Fruit fly (Drosophila melanogaster) Kc167 (cell line): ENCODE measurements around the gene senju.

Experiments
- Myc ChIP-seq: fragments of >200 bp; optimal IDR thresholded peaks from 2 replicates; lab custom pipeline; 2017; ENCODE audit warnings: missing external identifiers
- Sin3A ChIP-seq: fragments of >200 bp; optimal IDR thresholded peaks from 2 replicates; lab custom pipeline; 2018; ENCODE audit warnings: missing external identifiers
- h ChIP-seq: fragments of >200 bp; optimal IDR thresholded peaks from 3 replicates; lab custom pipeline; 2018; ENCODE audit warnings: missing external identifiers
- insv ChIP-seq: fragments of >200 bp; optimal IDR thresholded peaks from 3 replicates; lab custom pipeline; 2018; ENCODE audit warnings: missing external identifiers
- psq ChIP-seq: fragments of >200 bp; optimal IDR thresholded peaks from 2 replicates; lab custom pipeline; 2017; ENCODE audit warnings: missing external identifiers
- ttk ChIP-seq: sonication (Bioruptor generic); optimal IDR thresholded peaks from 2 replicates; lab custom pipeline; 2017; ENCODE audit warnings: missing external identifiers

senju gene

dm6 chr2L:5027321-5028069, 25.1 kb upstream of the senju start:
- TF ChIP-seq Sin3A: no peak
- no peak for TF ChIP-seq h

- TF ChIP-seq Myc (no peak), Sin3A (no peak), ttk (no peak), h (no peak), psq (no peak), insv (lab: Kevin White, UChicago) (no peak)
These were observed 24.6 kb upstream of the senju start, which contains the start of gene vkg for dm6 chr2L:5028091-5028490. Gene vkg (minus strand): TSS chr2L:5028191.

dm6 chr2L:5029049-5029808, 23.4 kb upstream of the senju start, which contains the start of gene Col4a1:
Gene Col4a1 (plus strand): TSS chr2L:5029609.
- no peak for TF ChIP-seq insv (lab: Kevin White, UChicago)
- no peak for TF ChIP-seq h
- no peak for TF ChIP-seq psq
- no peak for TF ChIP-seq Myc
- no peak for TF ChIP-seq Sin3A
- TF ChIP-seq ttk: no peak

dm6 chr2L:5029809-5030108, 22.9 kb upstream of the senju start:
- TF ChIP-seq Sin3A (no peak), ttk (no peak), h (no peak), insv (lab: Kevin White, UChicago) (no peak), psq (no peak), Myc (no peak)

dm6 chr2L:5030535-5030934, 22.1 kb upstream of the senju start:
- no peak for TF ChIP-seq Myc
- no peak for TF ChIP-seq Sin3A
- no peak for TF ChIP-seq h
- TF ChIP-seq insv (lab: Kevin White, UChicago): no peak
- TF ChIP-seq ttk: no peak
- no peak for TF ChIP-seq psq

dm6 chr2L:5031399-5031798, 21.2 kb upstream of the senju start:
- no peak for TF ChIP-seq psq
- no peak for TF ChIP-seq Myc
- TF ChIP-seq ttk: no peak
- no peak for TF ChIP-seq Sin3A
- TF ChIP-seq h: no peak
- TF ChIP-seq insv (lab: Kevin White, UChicago): no peak

dm6 chr2L:5031886-5032285, 20.8 kb upstream of the senju start:
- TF ChIP-seq h (no peak), ttk (no peak)

dm6 chr2L:5036120-5036519, 16.5 kb upstream of the senju start:
- no peak for TF ChIP-seq psq

- TF ChIP-seq h (no peak), insv (lab: Kevin White, UChicago) (no peak), Myc (no peak), Sin3A (no peak), ttk (no peak), psq (no peak)
These were observed 15.2 kb upstream of the senju start, which contains the start of the genes CG14042 and SP555 for dm6 chr2L:5037402-5037860. Gene CG14042 (plus strand): TSS chr2L:5037709. Gene SP555 (plus strand): TSS chr2L:5037709.

- TF ChIP-seq ttk (no peak), h (no peak), psq (no peak), insv (lab: Kevin White, UChicago) (no peak), Myc (no peak), Sin3A (no peak)
These were observed 10.6 kb upstream of the senju start for dm6 chr2L:5042076-5042475.

- TF ChIP-seq h (no peak), ttk (no peak), Myc (no peak), psq (no peak), insv (lab: Kevin White, UChicago) (no peak), Sin3A (no peak)
These were observed 9.6 kb upstream of the senju start, which contains the start of the genes CG33995, CG44000 and CG44001 for dm6 chr2L:5043043-5043442. Gene CG33995 (plus strand): TSS chr2L:5043270. Gene CG44000 (plus strand): TSS chr2L:5043270. Gene CG44001 (plus strand): TSS chr2L:5043270.

dm6 chr2L:5043495-5044146, 9.0 kb upstream of the senju start:
- TF ChIP-seq insv (lab: Kevin White, UChicago) (no peak), h (no peak), Sin3A (no peak), psq (no peak), ttk (no peak), Myc (no peak)

dm6 chr2L:5044361-5044891, 8.2 kb upstream of the senju start, which contains the start of gene CG31650:
Gene CG31650 (minus strand): TSS chr2L:5044712.
- TF ChIP-seq Myc (no peak), insv (lab: Kevin White, UChicago) (no peak), psq (no peak), Sin3A (no peak), ttk (no peak), h (no peak)
